Worm (Caenorhabditis elegans) whole organism, late embryonic: ENCODE data around the gene pqn-62.

ENCODE experiments used
- ahr-1 ChIP-seq: sonication (generic microtip); optimal IDR thresholded peaks from 2 replicates; lab custom pipeline; 2016; ENCODE audit warnings: missing genetic modification characterization, missing compliant biosample characterization
- ama-1 ChIP-seq: fragments of 150-350 bp; optimal IDR thresholded peaks from 2 replicates; lab custom pipeline; 2014
- ceh-9 ChIP-seq: sonication (generic microtip); optimal IDR thresholded peaks from 2 replicates; lab custom pipeline; 2016; ENCODE audit warnings: mild to moderate bottlenecking, missing genetic modification characterization, inconsistent platforms, missing compliant biosample characterization
- hlh-15 ChIP-seq: sonication (generic microtip); optimal IDR thresholded peaks from 2 replicates; lab custom pipeline; 2016; ENCODE audit warnings: missing genetic modification characterization, missing compliant biosample characterization
- pha-2 ChIP-seq: sonication (generic microtip); optimal IDR thresholded peaks from 2 replicates; lab custom pipeline; 2017; ENCODE audit warnings: mild to moderate bottlenecking, missing genetic modification characterization, missing compliant biosample characterization
- sdc-2 ChIP-seq: sonication (generic microtip); optimal IDR thresholded peaks from 2 replicates; lab custom pipeline; 2016; ENCODE audit warnings: missing genotype, missing genetic modification characterization, missing compliant biosample characterization
- tbx-2 ChIP-seq: sonication (generic microtip); optimal IDR thresholded peaks from 2 replicates; lab custom pipeline; 2016; ENCODE audit warnings: missing genetic modification characterization, missing compliant biosample characterization
- ztf-16 ChIP-seq: sonication (generic microtip); optimal IDR thresholded peaks from 2 replicates; lab custom pipeline; 2017; ENCODE audit warnings: missing genetic modification characterization, missing compliant biosample characterization

- no peak for TF ChIP-seq ahr-1 (tag; lab: Kevin White, UChicago)
- TF ChIP-seq ztf-16 (tag; lab: Kevin White, UChicago): no peak
- no peak for TF ChIP-seq sdc-2 (tag; lab: Kevin White, UChicago)
- no peak for TF ChIP-seq pha-2
- TF ChIP-seq ama-1: no peak
- no peak for TF ChIP-seq tbx-2
- TF ChIP-seq ceh-9 (tag; lab: Kevin White, UChicago): no peak
- no peak for TF ChIP-seq hlh-15 (tag; lab: Kevin White, UChicago)
Observed at ce11 chrX:5210927-5211655, 15.2 kb downstream of the pqn-62 start.
